Fruit fly (Drosophila melanogaster) whole organism, embryonic: Measurements from ENCODE around the gene CG44836.

ENCODE experiments used
- Ada2b ChIP-seq: fragments of 200-800 bp; sonication (Bioruptor generic); IDR thresholded peaks from 2 replicates; pipeline ENCODE4 v1.3.6; 2022; ENCODE audit warnings: missing biosample characterization, missing genetic modification characterization
- Atf6 ChIP-seq: fragments of 200-800 bp; sonication (Bioruptor generic); IDR thresholded peaks from 2 replicates; pipeline ENCODE4 v1.3.6; 2022; ENCODE audit warnings: missing biosample characterization, missing genetic modification characterization
- CG10543 ChIP-seq: fragments of 200-800 bp; sonication (Bioruptor generic); optimal IDR thresholded peaks from 3 replicates; lab custom pipeline; 2017; ENCODE audit warnings: missing biosample characterization, mild to moderate bottlenecking, missing genetic modification characterization, moderate library complexity
- CG11456 ChIP-seq: fragments of 200-800 bp; sonication (Bioruptor generic); IDR thresholded peaks from 3 replicates; pipeline ENCODE4 v1.3.6; 2022; ENCODE audit warnings: missing biosample characterization, missing genetic modification characterization
- CG12391 ChIP-seq: fragments of 200-800 bp; sonication (Bioruptor generic); optimal IDR thresholded peaks from 3 replicates; lab custom pipeline; 2018; ENCODE audit warnings: missing biosample characterization, mild to moderate bottlenecking, missing genetic modification characterization, moderate library complexity
- CG16863 ChIP-seq: fragments of 200-800 bp; sonication (Bioruptor generic); optimal IDR thresholded peaks from 3 replicates; lab custom pipeline; 2016; ENCODE audit warnings: missing biosample characterization, missing genetic modification characterization
- CG17912 ChIP-seq: fragments of 200-800 bp; sonication (Bioruptor generic); optimal IDR thresholded peaks from 2 replicates; lab custom pipeline; 2018; ENCODE audit warnings: missing biosample characterization, mild to moderate bottlenecking, missing genetic modification characterization
- CG18619 ChIP-seq: fragments of 200-800 bp; sonication (Bioruptor generic); optimal IDR thresholded peaks from 3 replicates; lab custom pipeline; 2017; ENCODE audit warnings: missing biosample characterization, mild to moderate bottlenecking, missing genetic modification characterization
- CG34224 ChIP-seq: fragments of 200-800 bp; sonication (Bioruptor generic); IDR thresholded peaks from 3 replicates; pipeline ENCODE4 v1.3.6; 2022; ENCODE audit warnings: missing biosample characterization, missing genetic modification characterization; ENCODE audit not compliant: partially characterized antibody
- CG3995 ChIP-seq: fragments of 200-800 bp; sonication (Bioruptor generic); optimal IDR thresholded peaks from 3 replicates; lab custom pipeline; 2016; ENCODE audit warnings: missing biosample characterization, missing genetic modification characterization
- CG43689 ChIP-seq: fragments of 200-800 bp; sonication (Bioruptor generic); IDR thresholded peaks from 2 replicates; pipeline ENCODE4 v1.3.6; 2022; ENCODE audit warnings: missing biosample characterization, missing genetic modification characterization
- CG4424 ChIP-seq: fragments of 200-800 bp; sonication (Bioruptor generic); optimal IDR thresholded peaks from 3 replicates; lab custom pipeline; 2016; ENCODE audit warnings: missing biosample characterization, missing genetic modification characterization
- CG4617 ChIP-seq: fragments of 200-800 bp; sonication (Bioruptor generic); optimal IDR thresholded peaks from 3 replicates; lab custom pipeline; 2016; ENCODE audit warnings: missing biosample characterization, missing genetic modification characterization, borderline replicate concordance
- CG4707 ChIP-seq: fragments of 200-800 bp; sonication (Bioruptor generic); optimal IDR thresholded peaks from 2 replicates; lab custom pipeline; 2018; ENCODE audit warnings: missing biosample characterization, mild to moderate bottlenecking, missing genetic modification characterization, moderate library complexity
- CG5180 ChIP-seq: fragments of 200-800 bp; sonication (Bioruptor generic); optimal IDR thresholded peaks from 3 replicates; lab custom pipeline; 2017; ENCODE audit warnings: missing biosample characterization, missing genetic modification characterization, mild to moderate bottlenecking, moderate library complexity, missing genetic modification reagents
- CG6254 ChIP-seq: fragments of 200-800 bp; sonication (Bioruptor generic); optimal IDR thresholded peaks from 3 replicates; lab custom pipeline; 2017; ENCODE audit warnings: mild to moderate bottlenecking, missing biosample characterization, missing genetic modification reagents, missing genetic modification characterization
- CG7745 ChIP-seq: fragments of 200-800 bp; sonication (Bioruptor generic); optimal IDR thresholded peaks from 2 replicates; lab custom pipeline; 2018; ENCODE audit warnings: missing biosample characterization, mild to moderate bottlenecking, missing genetic modification characterization, moderate library complexity
- CG7987 ChIP-seq: fragments of 200-800 bp; sonication (Bioruptor generic); optimal IDR thresholded peaks from 2 replicates; lab custom pipeline; 2018; ENCODE audit warnings: missing biosample characterization, mild to moderate bottlenecking, missing genetic modification characterization, moderate library complexity
- CG8944 ChIP-seq: fragments of 200-800 bp; sonication (Bioruptor generic); optimal IDR thresholded peaks from 3 replicates; lab custom pipeline; 2016; ENCODE audit warnings: missing biosample characterization, missing genetic modification characterization
- CG9609 ChIP-seq: fragments of 200-800 bp; sonication (Bioruptor generic); optimal IDR thresholded peaks from 3 replicates; lab custom pipeline; 2016; ENCODE audit warnings: missing biosample characterization, missing genetic modification characterization
- CG9797 ChIP-seq: fragments of 200-800 bp; sonication (Bioruptor generic); optimal IDR thresholded peaks from 3 replicates; lab custom pipeline; 2018; ENCODE audit warnings: missing biosample characterization, mild to moderate bottlenecking, missing genetic modification characterization
- CG9932 ChIP-seq: fragments of 200-800 bp; sonication (Bioruptor generic); IDR thresholded peaks from 2 replicates; pipeline ENCODE4 v1.3.6; 2022; ENCODE audit warnings: missing biosample characterization, missing genetic modification characterization
- Dad ChIP-seq: fragments of 200-800 bp; sonication (Bioruptor generic); optimal IDR thresholded peaks from 3 replicates; lab custom pipeline; 2016; ENCODE audit warnings: missing biosample characterization, missing genetic modification characterization
- Drgx ChIP-seq: fragments of 200-800 bp; sonication (Bioruptor generic); IDR thresholded peaks from 2 replicates; pipeline ENCODE4 v1.3.6; 2022; ENCODE audit warnings: missing biosample characterization, missing genetic modification characterization
- Hr39 ChIP-seq: fragments of >200 bp; optimal IDR thresholded peaks from 2 replicates; lab custom pipeline; 2017
- Kr ChIP-seq: fragments of 200-800 bp; sonication (Bioruptor generic); optimal IDR thresholded peaks from 2 replicates; lab custom pipeline; 2017; ENCODE audit warnings: missing biosample characterization, mild to moderate bottlenecking, missing genetic modification characterization
- Neu2 ChIP-seq: fragments of 200-800 bp; sonication (Bioruptor generic); optimal IDR thresholded peaks from 3 replicates; lab custom pipeline; 2016; ENCODE audit warnings: missing biosample characterization, missing genetic modification characterization, borderline replicate concordance
- Nf-YB ChIP-seq: fragments of 200-800 bp; sonication (Bioruptor generic); optimal IDR thresholded peaks from 3 replicates; lab custom pipeline; 2019; ENCODE audit warnings: missing biosample characterization, mild to moderate bottlenecking, missing genetic modification characterization, moderate library complexity
- PHDP ChIP-seq: fragments of 200-800 bp; sonication (Bioruptor generic); optimal IDR thresholded peaks from 3 replicates; lab custom pipeline; 2018; ENCODE audit warnings: missing biosample characterization, mild to moderate bottlenecking, missing genetic modification characterization, moderate library complexity
- Sry-β ChIP-seq: fragments of 200-800 bp; sonication (Bioruptor generic); optimal IDR thresholded peaks from 2 replicates; lab custom pipeline; 2018; ENCODE audit warnings: missing biosample characterization, mild to moderate bottlenecking, missing genetic modification characterization, moderate library complexity
- Sry-δ ChIP-seq: fragments of 200-800 bp; sonication (Bioruptor generic); optimal IDR thresholded peaks from 2 replicates; lab custom pipeline; 2016; ENCODE audit warnings: missing biosample characterization, missing genetic modification characterization
- ash1 ChIP-seq: fragments of 200-800 bp; sonication (Bioruptor generic); optimal IDR thresholded peaks from 2 replicates; lab custom pipeline; 2018; ENCODE audit warnings: missing biosample characterization, mild to moderate bottlenecking, missing genetic modification characterization
- ato ChIP-seq: fragments of 200-800 bp; sonication (Bioruptor generic); IDR thresholded peaks from 2 replicates; pipeline ENCODE4 v1.3.6; 2022; ENCODE audit warnings: missing biosample characterization, missing genetic modification characterization; ENCODE audit not compliant: partially characterized antibody
- bowl ChIP-seq: fragments of 200-800 bp; sonication (Bioruptor generic); IDR thresholded peaks from 2 replicates; pipeline ENCODE4 v1.3.6; 2022; ENCODE audit warnings: missing biosample characterization, missing genetic modification characterization
- chn ChIP-seq: fragments of 200-800 bp; sonication (Bioruptor generic); optimal IDR thresholded peaks from 2 replicates; lab custom pipeline; 2016; ENCODE audit warnings: missing biosample characterization, missing genetic modification characterization
- croc ChIP-seq: fragments of 200-800 bp; sonication (Bioruptor generic); conservative IDR thresholded peaks from 3 replicates; pipeline ENCODE4 v1.3.6; 2022; ENCODE audit warnings: missing biosample characterization, missing genetic modification characterization
- dati ChIP-seq: fragments of 200-800 bp; sonication (Bioruptor generic); IDR thresholded peaks from 2 replicates; pipeline ENCODE4 v1.3.6; 2022; ENCODE audit warnings: missing biosample characterization, missing genetic modification characterization
- lab ChIP-seq: fragments of 200-800 bp; sonication (Bioruptor generic); optimal IDR thresholded peaks from 3 replicates; lab custom pipeline; 2017; ENCODE audit warnings: missing biosample characterization, missing genetic modification characterization, mild to moderate bottlenecking, moderate library complexity, missing genetic modification reagents
- lola ChIP-seq, 3 experiments: fragments of >200 bp in 2 of 3; fragments of 200-800 bp in 1 of 3; sonication (Bioruptor generic) in 1 of 3; optimal IDR thresholded peaks; 2 replicates each; lab custom pipeline; 2017 to 2019; ENCODE audit warnings: missing biosample characterization in 3 of 3, missing genetic modification characterization in 3 of 3, mild to moderate bottlenecking in 1 of 3, moderate library complexity in 1 of 3
- lov ChIP-seq, 2 experiments: fragments of 200-800 bp in 1 of 2; fragments of >200 bp in 1 of 2; sonication (Bioruptor generic) in 1 of 2; IDR thresholded peaks in 1 of 2; optimal IDR thresholded peaks in 1 of 2; 2 replicates in 1 of 2; 3 replicates in 1 of 2; pipeline versions ENCODE4 v1.3.6 to Lab custom; 2017 to 2022; ENCODE audit warnings: missing biosample characterization in 1 of 2, missing genetic modification characterization in 1 of 2
- maf-S ChIP-seq: fragments of 200-800 bp; sonication (Bioruptor generic); optimal IDR thresholded peaks from 2 replicates; lab custom pipeline; 2016; ENCODE audit warnings: missing biosample characterization, missing genetic modification characterization
- otp ChIP-seq: fragments of 200-800 bp; sonication (Bioruptor generic); IDR thresholded peaks from 3 replicates; pipeline ENCODE4, ENCODE4 v1.3.6; 2022; ENCODE audit warnings: missing biosample characterization, missing genetic modification characterization
- pita ChIP-seq: fragments of 200-800 bp; sonication (Bioruptor generic); optimal IDR thresholded peaks from 2 replicates; lab custom pipeline; 2017; ENCODE audit warnings: missing biosample characterization, mild to moderate bottlenecking, missing genetic modification characterization
- pum ChIP-seq: fragments of 200-800 bp; sonication (Bioruptor generic); optimal IDR thresholded peaks from 2 replicates; lab custom pipeline; 2016; ENCODE audit warnings: missing biosample characterization, missing genetic modification characterization
- salm ChIP-seq: fragments of 200-800 bp; sonication (Bioruptor generic); optimal IDR thresholded peaks from 2 replicates; lab custom pipeline; 2018; ENCODE audit warnings: missing biosample characterization, mild to moderate bottlenecking, missing genetic modification characterization
- sim ChIP-seq: fragments of 200-800 bp; sonication (Bioruptor generic); IDR thresholded peaks from 2 replicates; pipeline ENCODE4 v1.3.6; 2022; ENCODE audit warnings: missing biosample characterization, missing genetic modification characterization
- tll ChIP-seq, 2 experiments: fragments of 200-800 bp in 1 of 2; fragments of >200 bp in 1 of 2; sonication (Bioruptor generic) in 1 of 2; optimal IDR thresholded peaks; 2 replicates each; lab custom pipeline; 2017 to 2019; ENCODE audit warnings: missing biosample characterization in 2 of 2, missing genetic modification characterization in 2 of 2, mild to moderate bottlenecking in 1 of 2, moderate library complexity in 1 of 2
- unpg ChIP-seq: fragments of 200-800 bp; sonication (Bioruptor generic); optimal IDR thresholded peaks from 3 replicates; lab custom pipeline; 2018; ENCODE audit warnings: missing biosample characterization, mild to moderate bottlenecking, missing genetic modification characterization, moderate library complexity

CG44836 gene

dm6 chr3L:16408609-16409439 lies 8.7 kb upstream of the CG44836 start (continued):
- no peak for TF ChIP-seq ash1 (GFP tag; lab: Kevin White, UChicago)
- peak; percentile 61 for TF ChIP-seq CG8944
- TF ChIP-seq CG9797 (GFP tag; lab: Kevin White, UChicago) = peak; percentile 12
- TF ChIP-seq CG4424 = no peak
- TF ChIP-seq CG12391 = peak; percentile 39
- no peak for TF ChIP-seq croc (GFP tag; lab: Robert Waterston, UW)
- TF ChIP-seq Atf6 (GFP tag; lab: Robert Waterston, UW) = no peak
- TF ChIP-seq CG9609 = no peak
- TF ChIP-seq CG6254 (GFP tag; lab: Kevin White, UChicago) = peak; percentile 70
- no peak for TF ChIP-seq lab (GFP tag; lab: Kevin White, UChicago)
- TF ChIP-seq CG43689 (GFP tag; lab: Robert Waterston, UW) = no peak
- no peak for TF ChIP-seq CG3995
- peak; percentile 78 for TF ChIP-seq CG7745
- TF ChIP-seq Nf-YB (GFP tag; lab: Kevin White, UChicago) = peak; percentile 26
- peak; percentile 24 for TF ChIP-seq chn
- TF ChIP-seq salm (tag; lab: Kevin White, UChicago) = no peak
- peak; percentile 5 for TF ChIP-seq CG4707
- TF ChIP-seq pita = no peak
- peak; percentile 17 for TF ChIP-seq Sry-δ (GFP tag; lab: Kevin White, UChicago)
- peak; percentile 4 for TF ChIP-seq CG16863 (GFP tag; lab: Kevin White, UChicago)
- peak in 1 of 3 experiments; percentile 64 for TF ChIP-seq lola (GFP tag; optimal IDR thresholded peaks at IDR 0.05; lab: Kevin White, UChicago)
- TF ChIP-seq CG4617 (GFP tag; lab: Kevin White, UChicago) = no peak
- TF ChIP-seq Neu2 (GFP tag; lab: Kevin White, UChicago) = peak; percentile 29
- TF ChIP-seq dati = no peak
- no peak for TF ChIP-seq CG34224 (GFP tag; lab: Robert Waterston, UW)
- peak; percentile 4 for TF ChIP-seq CG7987
- no peak for TF ChIP-seq pum (GFP tag; lab: Kevin White, UChicago)
- TF ChIP-seq Drgx (GFP tag; lab: Robert Waterston, UW) = peak; percentile 60
- no peak for TF ChIP-seq unpg
- TF ChIP-seq ato (GFP tag; lab: Robert Waterston, UW) = no peak
- peak; percentile 46 for TF ChIP-seq CG5180 (GFP tag; lab: Kevin White, UChicago)
- no peak for TF ChIP-seq Hr39 (lab: Kevin White, UChicago)
- TF ChIP-seq PHDP (tag; lab: Kevin White, UChicago) = no peak
- TF ChIP-seq tll (GFP tag; optimal IDR thresholded peaks at IDR 0.05; lab: Kevin White, UChicago) = peak in 1 of 2 experiments; percentile 21
- peak; percentile 69; the same call in 2 of the 3 replicates for TF ChIP-seq otp (GFP tag; lab: Robert Waterston, UW)
- no peak for TF ChIP-seq maf-S (GFP tag; lab: Kevin White, UChicago)
- peak; percentile 69 for TF ChIP-seq sim
- peak; percentile 27 for TF ChIP-seq CG18619 (GFP tag; lab: Kevin White, UChicago)
- no peak for TF ChIP-seq CG11456 (GFP tag; lab: Robert Waterston, UW)
- no peak for TF ChIP-seq CG9932 (GFP tag; lab: Robert Waterston, UW)
- TF ChIP-seq Dad = peak; percentile 12
- TF ChIP-seq CG10543 = peak; percentile 40
- TF ChIP-seq lov (optimal IDR thresholded peaks at IDR 0.05; lab: Kevin White, UChicago) = no peak
- TF ChIP-seq lov (GFP tag; IDR thresholded peaks at IDR 0.05; lab: Robert Waterston, UW) = 0 out of 3 replicates have a peak, but pooled peaks have one; percentile 61
- TF ChIP-seq CG17912 (GFP tag; lab: Kevin White, UChicago) = no peak
- TF ChIP-seq Kr (GFP tag; lab: Kevin White, UChicago) = peak; percentile 88
- TF ChIP-seq Ada2b = no peak
- no peak for TF ChIP-seq Sry-β (GFP tag; lab: Kevin White, UChicago)
- TF ChIP-seq bowl (GFP tag; lab: Robert Waterston, UW) = no peak
